Worm (Caenorhabditis elegans) whole organism, L1 larva: Measurements from ENCODE around the gene tftc-3.

Source experiments
- C04F5.9 ChIP-seq: sonication (generic microtip); optimal IDR thresholded peaks from 2 replicates; lab custom pipeline; 2016; ENCODE audit warnings: missing genetic modification characterization, missing compliant biosample characterization
- C16A3.4 ChIP-seq: fragments of 150-350 bp; optimal IDR thresholded peaks from 2 replicates; lab custom pipeline; 2014; ENCODE audit warnings: missing biosample characterization, missing genetic modification characterization
- C34B4.2 ChIP-seq: sonication (generic microtip); optimal IDR thresholded peaks from 2 replicates; lab custom pipeline; 2017; ENCODE audit warnings: mild to moderate bottlenecking, missing genetic modification characterization, missing compliant biosample characterization
- F16B12.6 ChIP-seq: fragments of 150-350 bp; optimal IDR thresholded peaks from 2 replicates; lab custom pipeline; 2014; ENCODE audit warnings: missing biosample characterization, missing genetic modification characterization
- aha-1 ChIP-seq: fragments of 150-350 bp; optimal IDR thresholded peaks from 2 replicates; lab custom pipeline; 2014; ENCODE audit warnings: missing biosample characterization, missing genetic modification characterization
- aly-2 ChIP-seq: fragments of 150-350 bp; optimal IDR thresholded peaks from 2 replicates; lab custom pipeline; 2014; ENCODE audit warnings: missing biosample characterization, missing genetic modification characterization
- ceh-8 ChIP-seq: fragments of 200-800 bp; sonication (Bioruptor generic); optimal IDR thresholded peaks from 2 replicates; lab custom pipeline; 2018; ENCODE audit warnings: mild to moderate bottlenecking, missing genetic modification characterization, moderate library complexity, missing compliant biosample characterization
- ceh-88 ChIP-seq: fragments of 200-800 bp; sonication (Bioruptor generic); IDR thresholded peaks from 2 replicates; pipeline ENCODE4 v1.3.6; 2022; ENCODE audit warnings: missing genetic modification characterization, missing compliant biosample characterization
- ceh-90 ChIP-seq: sonication (generic microtip); optimal IDR thresholded peaks from 2 replicates; lab custom pipeline; 2016; ENCODE audit warnings: missing genetic modification characterization, missing compliant biosample characterization
- ces-1 ChIP-seq: fragments of 150-350 bp; optimal IDR thresholded peaks from 2 replicates; lab custom pipeline; 2014; ENCODE audit warnings: missing biosample characterization, missing genetic modification reagents, missing genetic modification characterization
- dsc-1 ChIP-seq: sonication (generic microtip); optimal IDR thresholded peaks from 2 replicates; lab custom pipeline; 2016; ENCODE audit warnings: mild to moderate bottlenecking, missing genetic modification characterization, missing compliant biosample characterization
- efl-1 ChIP-seq, 4 experiments: fragments of 150-350 bp; optimal IDR thresholded peaks in 3 of 4; peaks in 1 of 4; 1 replicate in 1 of 4; 2 replicates in 3 of 4; lab custom pipeline; 2014; ENCODE audit warnings: missing biosample characterization in 2 of 4, missing genetic modification characterization in 2 of 4, missing genetic modification reagents in 2 of 4
- egl-27 ChIP-seq, 2 experiments: fragments of 150-350 bp in 1 of 2; sonication (generic microtip); optimal IDR thresholded peaks; 3 replicates each; lab custom pipeline; 2017 to 2018; ENCODE audit warnings: missing biosample characterization in 2 of 2, missing genetic modification characterization in 2 of 2, missing genetic modification reagents in 2 of 2
- elt-2 ChIP-seq: sonication (generic microtip); optimal IDR thresholded peaks from 2 replicates; lab custom pipeline; 2016; ENCODE audit warnings: missing genetic modification characterization, mild to moderate bottlenecking, inconsistent platforms, missing compliant biosample characterization, missing genetic modification reagents
- fkh-10 ChIP-seq: sonication (generic microtip); optimal IDR thresholded peaks from 2 replicates; lab custom pipeline; 2017; ENCODE audit warnings: missing biosample characterization, missing genetic modification reagents, missing genetic modification characterization
- fos-1 ChIP-seq: fragments of 150-350 bp; optimal IDR thresholded peaks from 2 replicates; lab custom pipeline; 2014; ENCODE audit warnings: missing biosample characterization, missing genetic modification characterization
- hlh-4 ChIP-seq: sonication (generic microtip); optimal IDR thresholded peaks from 2 replicates; lab custom pipeline; 2016; ENCODE audit warnings: mild to moderate bottlenecking, missing genetic modification characterization, missing compliant biosample characterization
- irx-1 ChIP-seq: sonication (generic microtip); optimal IDR thresholded peaks from 2 replicates; lab custom pipeline; 2016; ENCODE audit warnings: missing genetic modification characterization, missing compliant biosample characterization
- isw-1 ChIP-seq: fragments of 200-800 bp; sonication (Bioruptor generic); IDR thresholded peaks from 2 replicates; pipeline ENCODE4 v1.3.6; 2022; ENCODE audit warnings: missing genetic modification characterization, missing compliant biosample characterization
- jun-1 ChIP-seq: fragments of 150-350 bp; optimal IDR thresholded peaks from 2 replicates; lab custom pipeline; 2014; ENCODE audit warnings: missing biosample characterization, missing genetic modification reagents, missing genetic modification characterization
- lin-13 ChIP-seq: fragments of 150-350 bp; optimal IDR thresholded peaks from 2 replicates; lab custom pipeline; 2014; ENCODE audit warnings: missing biosample characterization, missing genetic modification reagents, missing genetic modification characterization
- lin-14 ChIP-seq: fragments of 200-800 bp; sonication (Bioruptor generic); optimal IDR thresholded peaks from 2 replicates; lab custom pipeline; 2018; ENCODE audit warnings: mild to moderate bottlenecking, missing genetic modification characterization, moderate library complexity, missing compliant biosample characterization
- lin-15B ChIP-seq: fragments of 150-350 bp; sonication (generic microtip); optimal IDR thresholded peaks from 3 replicates; lab custom pipeline; 2014; ENCODE audit warnings: missing biosample characterization, missing genetic modification characterization
- lin-39 ChIP-seq: fragments of 150-350 bp; optimal IDR thresholded peaks from 2 replicates; lab custom pipeline; 2014; ENCODE audit warnings: missing biosample characterization, missing genetic modification reagents, missing genetic modification characterization
- lir-3 ChIP-seq: sonication (generic microtip); optimal IDR thresholded peaks from 2 replicates; lab custom pipeline; 2016; ENCODE audit warnings: mild to moderate bottlenecking, missing genetic modification characterization, moderate library complexity, missing compliant biosample characterization; ENCODE audit not compliant: poor library complexity
- lsy-2 ChIP-seq, 2 experiments: fragments of 150-350 bp; optimal IDR thresholded peaks; 2 replicates each; lab custom pipeline; 2014; ENCODE audit warnings: missing biosample characterization in 2 of 2, missing genetic modification characterization in 2 of 2
- mab-9 ChIP-seq: fragments of 200-800 bp; sonication (Bioruptor generic); IDR thresholded peaks from 2 replicates; pipeline ENCODE4 v1.3.6; 2022; ENCODE audit warnings: missing genetic modification reagents, missing genetic modification characterization, missing compliant biosample characterization
- mdl-1 ChIP-seq, 2 experiments: fragments of 150-350 bp; optimal IDR thresholded peaks; 2 replicates each; lab custom pipeline; 2014 to 2017; ENCODE audit warnings: missing biosample characterization in 2 of 2, missing genetic modification characterization in 2 of 2, inconsistent platforms in 1 of 2
- nhr-11 ChIP-seq: fragments of 150-350 bp; optimal IDR thresholded peaks from 2 replicates; lab custom pipeline; 2014; ENCODE audit warnings: missing biosample characterization, missing genetic modification characterization
- nhr-20 ChIP-seq: sonication (generic microtip); optimal IDR thresholded peaks from 2 replicates; lab custom pipeline; 2016; ENCODE audit warnings: mild to moderate bottlenecking, missing genetic modification characterization, missing compliant biosample characterization
- nhr-47 ChIP-seq: sonication (generic microtip); optimal IDR thresholded peaks from 2 replicates; lab custom pipeline; 2016; ENCODE audit warnings: mild to moderate bottlenecking, missing genetic modification characterization, moderate library complexity, missing compliant biosample characterization
- nhr-71 ChIP-seq: sonication (generic microtip); optimal IDR thresholded peaks from 2 replicates; lab custom pipeline; 2016; ENCODE audit warnings: mild to moderate bottlenecking, missing genetic modification characterization, moderate library complexity, missing compliant biosample characterization
- nhr-76 ChIP-seq: sonication (generic microtip); optimal IDR thresholded peaks from 2 replicates; lab custom pipeline; 2017; ENCODE audit warnings: missing biosample characterization, missing genetic modification characterization
- rnt-1 ChIP-seq: sonication (generic microtip); optimal IDR thresholded peaks from 2 replicates; lab custom pipeline; 2016; ENCODE audit warnings: mild to moderate bottlenecking, missing genetic modification characterization, moderate library complexity, missing compliant biosample characterization
- skn-1 ChIP-seq: fragments of 150-350 bp; optimal IDR thresholded peaks from 2 replicates; lab custom pipeline; 2014; ENCODE audit warnings: missing biosample characterization, missing genetic modification characterization
- snu-23 ChIP-seq: sonication (generic microtip); optimal IDR thresholded peaks from 2 replicates; lab custom pipeline; 2016; ENCODE audit warnings: missing genetic modification characterization, missing compliant biosample characterization
- sptf-1 ChIP-seq: fragments of 150-350 bp; optimal IDR thresholded peaks from 2 replicates; lab custom pipeline; 2014; ENCODE audit warnings: missing biosample characterization, missing genetic modification characterization
- tbx-2 ChIP-seq: sonication (generic microtip); optimal IDR thresholded peaks from 2 replicates; lab custom pipeline; 2016; ENCODE audit warnings: missing genetic modification characterization, missing compliant biosample characterization
- unc-30 ChIP-seq: sonication (generic microtip); optimal IDR thresholded peaks from 2 replicates; lab custom pipeline; 2017; ENCODE audit warnings: missing biosample characterization, missing genetic modification characterization
- unc-86 ChIP-seq: sonication (generic microtip); optimal IDR thresholded peaks from 2 replicates; lab custom pipeline; 2016; ENCODE audit warnings: missing genetic modification characterization, missing compliant biosample characterization
- zip-4 ChIP-seq: fragments of 200-800 bp; sonication (Bioruptor generic); optimal IDR thresholded peaks from 2 replicates; lab custom pipeline; 2018; ENCODE audit warnings: mild to moderate bottlenecking, missing genetic modification characterization, moderate library complexity, missing compliant biosample characterization
- ztf-11 ChIP-seq, 2 experiments: sonication (generic microtip); optimal IDR thresholded peaks; 2 replicates each; lab custom pipeline; 2016 to 2017; ENCODE audit warnings: missing genetic modification characterization in 2 of 2, missing biosample characterization in 1 of 2, missing compliant biosample characterization in 1 of 2
- ztf-4 ChIP-seq: fragments of 150-350 bp; optimal IDR thresholded peaks from 2 replicates; lab custom pipeline; 2014; ENCODE audit warnings: missing biosample characterization, missing genetic modification characterization

tftc-3 gene

ce11 chrV:10174632-10175075 lies 35.5 kb downstream of the tftc-3 start (continued):
- TF ChIP-seq dsc-1 (tag; lab: Kevin White, UChicago) (peak; percentile 68), efl-1 (optimal IDR thresholded peaks at IDR 0.05; lab: Kevin White, UChicago) (peak; percentile 44 to 53), efl-1 (GFP tag; optimal IDR thresholded peaks at IDR 0.05 in 1 of 2; lab: Kevin White, UChicago) (peak in 1 of 2 experiments; percentile 19), zip-4 (GFP tag; lab: Kevin White, UChicago) (no peak), nhr-47 (tag; lab: Kevin White, UChicago) (peak; percentile 87), ceh-90 (no peak), lin-15B (tag; lab: Kevin White, UChicago) (peak; percentile 5), nhr-20 (tag; lab: Kevin White, UChicago) (peak; percentile 20), fos-1 (tag; lab: Kevin White, UChicago) (peak; percentile 74), ztf-11 (tag; optimal IDR thresholded peaks at IDR 0.05; lab: Kevin White, UChicago) (peak in 1 of 2 experiments; percentile 25), jun-1 (peak; percentile 41), C04F5.9 (tag; lab: Kevin White, UChicago) (no peak), egl-27 (tag; optimal IDR thresholded peaks at IDR 0.05; lab: Kevin White, UChicago) (peak in 1 of 2 experiments; percentile 27), lsy-2 (tag; optimal IDR thresholded peaks at IDR 0.05; lab: Kevin White, UChicago) (peak; percentile 56 to 78), ceh-8 (GFP tag; lab: Kevin White, UChicago) (peak; percentile 77), mdl-1 (tag; optimal IDR thresholded peaks at IDR 0.05; lab: Kevin White, UChicago) (peak in 1 of 2 experiments; percentile 51), elt-2 (tag; lab: Kevin White, UChicago) (no peak), aly-2 (no peak), nhr-11 (no peak), C34B4.2 (tag; lab: Kevin White, UChicago) (no peak), snu-23 (peak; percentile 71), ztf-4 (peak; percentile 76), lir-3 (no peak), C16A3.4 (tag; lab: Kevin White, UChicago) (no peak), F16B12.6 (no peak), mab-9 (peak; percentile 9; the same call in 1 of the 2 replicates), fkh-10 (GFP tag; lab: Kevin White, UChicago) (peak; percentile 97), skn-1 (tag; lab: Kevin White, UChicago) (no peak), nhr-71 (tag; lab: Kevin White, UChicago) (peak; percentile 90), ces-1 (GFP tag; lab: Kevin White, UChicago) (peak; percentile 70), unc-86 (peak; percentile 94)

DNA sequence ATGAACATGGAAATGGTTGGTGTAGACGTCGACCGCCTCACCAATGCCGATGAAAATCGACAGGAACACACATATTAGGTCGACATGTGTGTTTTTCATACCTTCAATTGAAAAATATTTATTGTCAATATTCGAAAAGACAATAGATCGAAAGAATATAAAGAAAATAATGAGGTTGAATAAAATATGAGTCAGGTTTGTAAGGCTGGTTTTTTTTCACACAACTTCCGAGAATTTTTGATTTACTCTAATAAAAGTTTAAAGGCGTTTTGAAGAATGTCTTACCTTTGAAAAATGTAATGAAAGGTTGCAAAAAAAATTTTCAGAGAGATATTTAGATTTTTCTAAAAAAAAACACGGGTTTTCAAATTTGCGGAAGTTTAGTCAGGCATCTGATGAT lies 36.5 kb downstream of the tftc-3 start, which contains the start of gene egl-3:
TSS of gene egl-3 (minus strand) at position 101 of the 400 bp plus-strand sequence.
- TF ChIP-seq rnt-1 (tag; lab: Kevin White, UChicago) (no peak), lin-39 (tag; lab: Kevin White, UChicago) (no peak), lin-13 (GFP tag; lab: Kevin White, UChicago) (no peak), mab-9 (no peak), lir-3 (no peak), ces-1 (GFP tag; lab: Kevin White, UChicago) (no peak), unc-30 (tag; lab: Kevin White, UChicago) (no peak), nhr-11 (no peak), nhr-76 (tag; lab: Kevin White, UChicago) (no peak), aly-2 (no peak)
- TF ChIP-seq, all 84 proteins: peak for 0

- TF ChIP-seq nhr-47 (tag; lab: Kevin White, UChicago) (peak; percentile 41), C34B4.2 (tag; lab: Kevin White, UChicago) (no peak), sptf-1 (tag; lab: Kevin White, UChicago) (no peak), unc-86 (no peak), lsy-2 (tag; optimal IDR thresholded peaks at IDR 0.05; lab: Kevin White, UChicago) (peak in 1 of 2 experiments; percentile 16), lin-15B (tag; lab: Kevin White, UChicago) (no peak), irx-1 (tag; lab: Kevin White, UChicago) (no peak), isw-1 (no peak), aha-1 (tag; lab: Kevin White, UChicago) (no peak), lin-14 (GFP tag; lab: Kevin White, UChicago) (no peak), ceh-88 (no peak), tbx-2 (tag; lab: Kevin White, UChicago) (no peak), hlh-4 (tag; lab: Kevin White, UChicago) (no peak), aly-2 (peak; percentile 34), ceh-8 (GFP tag; lab: Kevin White, UChicago) (no peak), nhr-76 (tag; lab: Kevin White, UChicago) (no peak), nhr-71 (tag; lab: Kevin White, UChicago) (peak; percentile 13)
Measured at ce11 chrV:10168870-10169269, 41.3 kb downstream of the tftc-3 start.
